Fruit fly (Drosophila melanogaster): ENCODE data around the gene Tim9a.

Tim9a gene

dm6 chrX:13337454-13337853 is 47.6 kb upstream of the Tim9a start, which contains the start of gene RpS15Aa (continued):
- TF ChIP-seq nerfin-2 (GFP tag; IDR thresholded peaks at IDR 0.05; ENCODE audit: partially characterized antibody) (peak; percentile 32; the same call in 1 of the 2 replicates), ap (GFP tag; IDR thresholded peaks at IDR 0.05) (peak; percentile 76), unc-4 (GFP tag; IDR thresholded peaks at IDR 0.05; ENCODE audit: partially characterized antibody) (peak; percentile 40), CG10209 (GFP tag; optimal IDR thresholded peaks at IDR 0.05) (peak; percentile 75), grau (tag; optimal IDR thresholded peaks at IDR 0.05) (peak; percentile 59), kay (GFP tag; optimal IDR thresholded peaks at IDR 0.05) (no peak), pzg (GFP tag; optimal IDR thresholded peaks at IDR 0.05) (peak; percentile 79), CG18764 (GFP tag; optimal IDR thresholded peaks at IDR 0.05) (peak; percentile 50), CG14860 (GFP tag; IDR thresholded peaks at IDR 0.05; ENCODE audit: partially characterized antibody) (peak; percentile 37; the same call in 2 of the 3 replicates), Side (GFP tag; optimal IDR thresholded peaks at IDR 0.05) (peak; percentile 81), ase (GFP tag; IDR thresholded peaks at IDR 0.05) (peak; percentile 84), CG2120 (GFP tag; optimal IDR thresholded peaks at IDR 0.05) (peak; percentile 34), phol (tag; optimal IDR thresholded peaks at IDR 0.05) (peak; percentile 68), pfk (GFP tag; optimal IDR thresholded peaks at IDR 0.05) (peak; percentile 68), CG4424 (GFP tag; optimal IDR thresholded peaks at IDR 0.05) (peak; percentile 73), so (GFP tag; IDR thresholded peaks at IDR 0.05) (0 out of 3 replicates have a peak, but pooled peaks have one; percentile 48), CG7357 (GFP tag; IDR thresholded peaks at IDR 0.05) (no peak), mam (GFP tag; optimal IDR thresholded peaks at IDR 0.05) (peak; percentile 73), Asciz (GFP tag; optimal IDR thresholded peaks at IDR 0.05) (peak; percentile 78), cg (GFP tag; optimal IDR thresholded peaks at IDR 0.05) (no peak), CG9932 (GFP tag; IDR thresholded peaks at IDR 0.05) (peak; percentile 76), Blimp-1 (GFP tag; optimal IDR thresholded peaks at IDR 0.05) (peak; percentile 22), Drgx (GFP tag; IDR thresholded peaks at IDR 0.05) (peak; percentile 31; the same call in 1 of the 2 replicates), gro (GFP tag; optimal IDR thresholded peaks at IDR 0.05) (peak; percentile 14), CG4730 (GFP tag; IDR thresholded peaks at IDR 0.05) (peak; percentile 53), ftz-f1 (GFP tag; optimal IDR thresholded peaks at IDR 0.05) (no peak), CG32772 (GFP tag; IDR thresholded peaks at IDR 0.05) (peak; percentile 65; the same call in 1 of the 2 replicates), HmgD (GFP tag; optimal IDR thresholded peaks at IDR 0.05) (peak; percentile 77), CG13123 (GFP tag; optimal IDR thresholded peaks at IDR 0.05) (peak; percentile 2), p53 (GFP tag; optimal IDR thresholded peaks at IDR 0.05) (peak; percentile 88), CG10462 (GFP tag; optimal IDR thresholded peaks at IDR 0.05) (no peak), CG10431 (GFP tag; optimal IDR thresholded peaks at IDR 0.05) (peak; percentile 81), Bteb2 (GFP tag; optimal IDR thresholded peaks at IDR 0.05) (peak; percentile 0), btn (GFP tag; optimal IDR thresholded peaks at IDR 0.05) (peak; percentile 49), CG1832 (GFP tag; optimal IDR thresholded peaks at IDR 0.05) (no peak), Atf-2 (GFP tag; optimal IDR thresholded peaks at IDR 0.05) (peak; percentile 62), pan (optimal IDR thresholded peaks at IDR 0.05) (no peak), pan (GFP tag; optimal IDR thresholded peaks at IDR 0.05 in 1 of 2, IDR thresholded peaks at IDR 0.05 in 1 of 2) (peak in 1 of 2 experiments; percentile 85), CG18599 (GFP tag; optimal IDR thresholded peaks at IDR 0.05) (peak; percentile 65), dm (GFP tag; optimal IDR thresholded peaks at IDR 0.05) (peak; percentile 73), CG2712 (tag; optimal IDR thresholded peaks at IDR 0.05) (peak; percentile 68), amos (GFP tag; IDR thresholded peaks at IDR 0.05; ENCODE audit: partially characterized antibody) (peak; percentile 81), TFAM (GFP tag; optimal IDR thresholded peaks at IDR 0.05) (peak; percentile 10), Hr39 (optimal IDR thresholded peaks at IDR 0.05) (no peak), disco-r (GFP tag; optimal IDR thresholded peaks at IDR 0.05) (peak; percentile 60), vfl (GFP tag; optimal IDR thresholded peaks at IDR 0.05) (no peak), CG31224 (GFP tag; IDR thresholded peaks at IDR 0.05) (peak; percentile 68), CG31441 (GFP tag; IDR thresholded peaks at IDR 0.05) (peak; percentile 26; the same call in 1 of the 2 replicates), nmo (GFP tag; optimal IDR thresholded peaks at IDR 0.05) (peak; percentile 46), sqz (GFP tag; optimal IDR thresholded peaks at IDR 0.05) (peak; percentile 82), CG12391 (tag; optimal IDR thresholded peaks at IDR 0.05) (peak; percentile 49)
